Fruit fly (Drosophila melanogaster) whole organism: Measurements from ENCODE around the gene CG7492.

Experiments
- CG8478 ChIP-seq: fragments of >200 bp; optimal IDR thresholded peaks from 2 replicates; lab custom pipeline; 2018; ENCODE audit warnings: inconsistent platforms
- EcR ChIP-seq, 2 experiments: fragments of >200 bp; optimal IDR thresholded peaks; 2 replicates each; lab custom pipeline; 2017; ENCODE audit warnings: missing biosample characterization in 2 of 2, missing genetic modification characterization in 2 of 2, missing genetic modification reagents in 2 of 2
- pan ChIP-seq: fragments of >200 bp; optimal IDR thresholded peaks from 2 replicates; lab custom pipeline; 2017
- psq ChIP-seq: fragments of >200 bp; optimal IDR thresholded peaks from 2 replicates; lab custom pipeline; 2017
- usp ChIP-seq: fragments of >200 bp; optimal IDR thresholded peaks from 2 replicates; lab custom pipeline; 2017; ENCODE audit warnings: missing biosample characterization, missing genetic modification characterization, mixed read lengths

DNA sequence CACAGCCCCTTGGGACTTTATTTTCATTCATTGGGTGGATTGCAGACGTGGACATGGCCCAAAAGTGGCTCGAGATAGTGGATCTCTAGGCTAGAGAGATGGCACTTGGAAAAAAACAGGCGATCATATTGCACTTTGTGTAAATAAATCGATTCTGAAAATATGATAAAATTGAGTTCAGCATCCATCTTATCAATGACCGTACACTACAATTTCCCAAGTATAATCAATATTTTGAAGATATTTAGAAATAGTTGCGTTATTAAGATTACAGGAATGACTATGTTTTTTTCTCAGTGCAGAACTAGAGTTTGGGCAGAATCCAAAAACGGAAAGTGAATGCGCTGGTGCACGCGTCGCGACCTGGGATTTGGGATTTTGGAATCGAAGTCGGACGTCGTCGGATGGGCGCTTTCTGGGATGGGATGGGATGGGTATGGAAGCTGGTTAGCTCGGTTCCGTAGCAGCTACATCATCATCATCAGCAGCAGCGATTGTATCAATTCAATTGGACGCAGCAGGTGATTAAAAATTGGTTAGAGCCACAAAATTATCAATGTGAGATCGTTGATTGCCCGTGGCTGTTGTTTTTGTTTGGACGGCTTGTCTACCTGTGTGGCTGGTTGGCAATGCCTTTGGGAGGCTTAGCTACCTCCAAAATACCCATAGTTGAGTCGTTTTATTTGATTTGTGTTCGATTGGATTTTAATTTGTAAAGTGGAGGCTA, 19.6 kb downstream of the CG7492 start:
- TF ChIP-seq usp (GFP tag; lab: Kevin White, UChicago) (no peak), CG8478 (lab: Kevin White, UChicago) (no peak), pan (lab: Kevin White, UChicago) (no peak), psq (no peak), EcR (GFP tag; optimal IDR thresholded peaks at IDR 0.05; lab: Kevin White, UChicago) (no peak)
